Worm (Caenorhabditis elegans) whole organism, L1 larva: ENCODE results near the gene C54F6.17.

Experiments
- nhr-11 ChIP-seq: fragments of 150-350 bp; optimal IDR thresholded peaks from 2 replicates; lab custom pipeline; 2014; ENCODE audit warnings: missing biosample characterization, missing genetic modification characterization
- pqm-1 ChIP-seq: sonication (generic microtip); optimal IDR thresholded peaks from 3 replicates; lab custom pipeline; 2017; ENCODE audit warnings: missing biosample characterization, missing genetic modification characterization
- snpc-4 ChIP-seq: fragments of 150-350 bp; optimal IDR thresholded peaks from 2 replicates; lab custom pipeline; 2014; ENCODE audit warnings: missing biosample characterization, missing genetic modification characterization

DNA sequence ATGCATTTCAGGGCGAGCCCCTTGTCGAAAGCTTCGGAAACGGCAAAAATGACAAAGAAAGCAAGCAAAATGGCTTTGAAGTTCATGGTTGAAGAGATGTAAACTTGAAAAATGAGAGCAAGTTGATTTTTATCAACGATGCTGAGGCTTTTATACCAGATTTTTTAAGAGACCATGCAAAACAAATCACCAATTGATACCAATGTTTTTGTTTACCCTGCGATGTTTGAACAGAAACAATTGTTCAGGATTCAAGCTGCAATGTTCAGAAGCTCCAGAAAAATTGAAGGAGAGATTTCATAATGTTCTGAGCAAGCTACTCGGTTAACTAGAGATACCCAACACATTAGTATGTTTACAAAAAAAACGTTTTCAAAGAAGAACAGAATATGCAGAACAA lies 5.0 kb upstream of the C54F6.17 start, which contains the start of gene C54F6.15:
- TF ChIP-seq snpc-4 (tag; lab: Kevin White, UChicago) (no peak), nhr-11 (tag; lab: Kevin White, UChicago) (no peak), pqm-1 (no peak)
